Worm (Caenorhabditis elegans) whole organism, L1 larva: Measurements from ENCODE around the gene arrd-24.
A peak's percentile ranks its signal among the peaks of the same experiment; 100 is the strongest.

ENCODE experiments used
- C04F5.9 ChIP-seq: sonication (generic microtip); optimal IDR thresholded peaks from 2 replicates; lab custom pipeline; 2016; ENCODE audit warnings: missing genetic modification characterization, missing compliant biosample characterization
- F16B12.6 ChIP-seq: fragments of 150-350 bp; optimal IDR thresholded peaks from 2 replicates; lab custom pipeline; 2014; ENCODE audit warnings: missing biosample characterization, missing genetic modification characterization
- Y116A8C.19 ChIP-seq: sonication (generic microtip); optimal IDR thresholded peaks from 2 replicates; lab custom pipeline; 2016; ENCODE audit warnings: missing compliant biosample characterization, missing genetic modification characterization, borderline replicate concordance
- alr-1 ChIP-seq: fragments of 200-800 bp; sonication (Bioruptor generic); optimal IDR thresholded peaks from 2 replicates; lab custom pipeline; 2018; ENCODE audit warnings: borderline replicate concordance, mild to moderate bottlenecking, missing genetic modification characterization, missing compliant biosample characterization
- aly-2 ChIP-seq: fragments of 150-350 bp; optimal IDR thresholded peaks from 2 replicates; lab custom pipeline; 2014; ENCODE audit warnings: missing biosample characterization, missing genetic modification characterization
- blmp-1 ChIP-seq: fragments of 150-350 bp; optimal IDR thresholded peaks from 2 replicates; lab custom pipeline; 2014; ENCODE audit warnings: missing biosample characterization, missing genetic modification characterization
- ceh-8 ChIP-seq: fragments of 200-800 bp; sonication (Bioruptor generic); optimal IDR thresholded peaks from 2 replicates; lab custom pipeline; 2018; ENCODE audit warnings: mild to moderate bottlenecking, missing genetic modification characterization, moderate library complexity, missing compliant biosample characterization
- ceh-82 ChIP-seq, 3 experiments: fragments of 150-350 bp in 1 of 3; sonication (generic microtip) in 2 of 3; optimal IDR thresholded peaks; 2 replicates each; lab custom pipeline; 2014 to 2017; ENCODE audit warnings: missing biosample characterization in 3 of 3, missing genetic modification characterization in 3 of 3
- ceh-90 ChIP-seq: sonication (generic microtip); optimal IDR thresholded peaks from 2 replicates; lab custom pipeline; 2016; ENCODE audit warnings: missing genetic modification characterization, missing compliant biosample characterization
- ces-1 ChIP-seq: fragments of 150-350 bp; optimal IDR thresholded peaks from 2 replicates; lab custom pipeline; 2014; ENCODE audit warnings: missing biosample characterization, missing genetic modification reagents, missing genetic modification characterization
- dpl-1 ChIP-seq, 3 experiments: fragments of 150-350 bp in 2 of 3; sonication (generic microtip) in 1 of 3; optimal IDR thresholded peaks; 2 replicates each; lab custom pipeline; 2014 to 2017; ENCODE audit warnings: missing biosample characterization in 3 of 3, missing genetic modification characterization in 3 of 3, missing genetic modification reagents in 3 of 3
- dsc-1 ChIP-seq: sonication (generic microtip); optimal IDR thresholded peaks from 2 replicates; lab custom pipeline; 2016; ENCODE audit warnings: mild to moderate bottlenecking, missing genetic modification characterization, missing compliant biosample characterization
- efl-1 ChIP-seq, 4 experiments: fragments of 150-350 bp; optimal IDR thresholded peaks in 3 of 4; peaks in 1 of 4; 1 replicate in 1 of 4; 2 replicates in 3 of 4; lab custom pipeline; 2014; ENCODE audit warnings: missing biosample characterization in 2 of 4, missing genetic modification characterization in 2 of 4, missing genetic modification reagents in 2 of 4
- efl-3 ChIP-seq: fragments of 200-800 bp; sonication (Bioruptor generic); optimal IDR thresholded peaks from 2 replicates; lab custom pipeline; 2018; ENCODE audit warnings: mild to moderate bottlenecking, missing genetic modification characterization, missing compliant biosample characterization
- egl-13 ChIP-seq: sonication (generic microtip); optimal IDR thresholded peaks from 2 replicates; lab custom pipeline; 2016; ENCODE audit warnings: missing genotype, missing genetic modification reagents, missing genetic modification characterization, missing compliant biosample characterization
- elt-3 ChIP-seq, 6 experiments: fragments of 150-350 bp in 1 of 6; sonication (generic microtip); optimal IDR thresholded peaks; 2 replicates each; lab custom pipeline; 2017 to 2018; ENCODE audit warnings: missing biosample characterization in 6 of 6, missing genetic modification characterization in 6 of 6, inconsistent platforms in 1 of 6
- fkh-8 ChIP-seq: sonication (generic microtip); optimal IDR thresholded peaks from 2 replicates; lab custom pipeline; 2016; ENCODE audit warnings: mild to moderate bottlenecking, missing genetic modification characterization, missing compliant biosample characterization
- fos-1 ChIP-seq: fragments of 150-350 bp; optimal IDR thresholded peaks from 2 replicates; lab custom pipeline; 2014; ENCODE audit warnings: missing biosample characterization, missing genetic modification characterization
- grh-1 ChIP-seq: fragments of 200-800 bp; sonication (Bioruptor generic); IDR thresholded peaks from 2 replicates; pipeline ENCODE4 v1.3.6; 2022; ENCODE audit warnings: missing genetic modification reagents, missing genetic modification characterization, missing compliant biosample characterization
- hlh-17 ChIP-seq: fragments of 200-800 bp; sonication (Bioruptor generic); optimal IDR thresholded peaks from 2 replicates; lab custom pipeline; 2018; ENCODE audit warnings: missing genetic modification characterization, mild to moderate bottlenecking, missing compliant biosample characterization, moderate library complexity, borderline replicate concordance
- hpl-2 ChIP-seq: fragments of 150-350 bp; optimal IDR thresholded peaks from 2 replicates; lab custom pipeline; 2014; ENCODE audit warnings: missing biosample characterization, missing genetic modification reagents, missing genetic modification characterization
- irx-1 ChIP-seq: sonication (generic microtip); optimal IDR thresholded peaks from 2 replicates; lab custom pipeline; 2016; ENCODE audit warnings: missing genetic modification characterization, missing compliant biosample characterization
- lin-14 ChIP-seq: fragments of 200-800 bp; sonication (Bioruptor generic); optimal IDR thresholded peaks from 2 replicates; lab custom pipeline; 2018; ENCODE audit warnings: mild to moderate bottlenecking, missing genetic modification characterization, moderate library complexity, missing compliant biosample characterization
- lsy-2 ChIP-seq, 2 experiments: fragments of 150-350 bp; optimal IDR thresholded peaks; 2 replicates each; lab custom pipeline; 2014; ENCODE audit warnings: missing biosample characterization in 2 of 2, missing genetic modification characterization in 2 of 2
- mdl-1 ChIP-seq, 2 experiments: fragments of 150-350 bp; optimal IDR thresholded peaks; 2 replicates each; lab custom pipeline; 2014 to 2017; ENCODE audit warnings: missing biosample characterization in 2 of 2, missing genetic modification characterization in 2 of 2, inconsistent platforms in 1 of 2
- mef-2 ChIP-seq: fragments of 150-350 bp; optimal IDR thresholded peaks from 2 replicates; lab custom pipeline; 2014; ENCODE audit warnings: missing biosample characterization, missing genetic modification characterization
- mep-1 ChIP-seq: fragments of 150-350 bp; optimal IDR thresholded peaks from 2 replicates; lab custom pipeline; 2014; ENCODE audit warnings: missing biosample characterization, missing genetic modification characterization
- nhr-11 ChIP-seq: fragments of 150-350 bp; optimal IDR thresholded peaks from 2 replicates; lab custom pipeline; 2014; ENCODE audit warnings: missing biosample characterization, missing genetic modification characterization
- nhr-12 ChIP-seq: sonication (generic microtip); optimal IDR thresholded peaks from 2 replicates; lab custom pipeline; 2017; ENCODE audit warnings: missing biosample characterization, missing genetic modification characterization
- nhr-19 ChIP-seq: fragments of 200-800 bp; sonication (Bioruptor generic); conservative IDR thresholded peaks from 2 replicates; pipeline ENCODE4 v1.3.6; 2022; ENCODE audit warnings: missing genetic modification characterization, missing compliant biosample characterization
- nhr-47 ChIP-seq: sonication (generic microtip); optimal IDR thresholded peaks from 2 replicates; lab custom pipeline; 2016; ENCODE audit warnings: mild to moderate bottlenecking, missing genetic modification characterization, moderate library complexity, missing compliant biosample characterization
- nhr-71 ChIP-seq: sonication (generic microtip); optimal IDR thresholded peaks from 2 replicates; lab custom pipeline; 2016; ENCODE audit warnings: mild to moderate bottlenecking, missing genetic modification characterization, moderate library complexity, missing compliant biosample characterization
- nhr-76 ChIP-seq: sonication (generic microtip); optimal IDR thresholded peaks from 2 replicates; lab custom pipeline; 2017; ENCODE audit warnings: missing biosample characterization, missing genetic modification characterization
- nhr-77 ChIP-seq: fragments of 150-350 bp; optimal IDR thresholded peaks from 2 replicates; lab custom pipeline; 2014; ENCODE audit warnings: missing biosample characterization, missing genetic modification characterization
- nhr-85 ChIP-seq: sonication (generic microtip); peaks from one replicate; lab custom pipeline; 2016; ENCODE audit warnings: missing genetic modification characterization, inconsistent platforms, missing compliant biosample characterization
- pag-3 ChIP-seq: sonication (generic microtip); optimal IDR thresholded peaks from 2 replicates; lab custom pipeline; 2017; ENCODE audit warnings: missing genetic modification characterization, mild to moderate bottlenecking, missing compliant biosample characterization, antibody characterized with exemption, borderline replicate concordance; ENCODE audit not compliant: insufficient read depth
- pax-3 ChIP-seq: fragments of 200-800 bp; sonication (Bioruptor generic); optimal IDR thresholded peaks from 2 replicates; lab custom pipeline; 2018; ENCODE audit warnings: mild to moderate bottlenecking, missing genetic modification characterization, moderate library complexity, missing compliant biosample characterization
- rnt-1 ChIP-seq: sonication (generic microtip); optimal IDR thresholded peaks from 2 replicates; lab custom pipeline; 2016; ENCODE audit warnings: mild to moderate bottlenecking, missing genetic modification characterization, moderate library complexity, missing compliant biosample characterization
- skn-1 ChIP-seq: fragments of 150-350 bp; optimal IDR thresholded peaks from 2 replicates; lab custom pipeline; 2014; ENCODE audit warnings: missing biosample characterization, missing genetic modification characterization
- snpc-4 ChIP-seq: fragments of 150-350 bp; optimal IDR thresholded peaks from 2 replicates; lab custom pipeline; 2014; ENCODE audit warnings: missing biosample characterization, missing genetic modification characterization
- sox-4 ChIP-seq: sonication (generic microtip); optimal IDR thresholded peaks from 2 replicates; lab custom pipeline; 2016; ENCODE audit warnings: missing genetic modification characterization, missing compliant biosample characterization
- swsn-7 ChIP-seq: sonication (generic microtip); optimal IDR thresholded peaks from 2 replicates; lab custom pipeline; 2016; ENCODE audit warnings: missing genetic modification characterization, missing compliant biosample characterization
- unc-62 ChIP-seq: fragments of 150-350 bp; optimal IDR thresholded peaks from 2 replicates; lab custom pipeline; 2014; ENCODE audit warnings: missing biosample characterization, missing genetic modification reagents, missing genetic modification characterization
- unc-86 ChIP-seq: sonication (generic microtip); optimal IDR thresholded peaks from 2 replicates; lab custom pipeline; 2016; ENCODE audit warnings: missing genetic modification characterization, missing compliant biosample characterization
- unc-98 ChIP-seq: fragments of 200-800 bp; sonication (Bioruptor generic); IDR thresholded peaks from 2 replicates; pipeline ENCODE4 v1.3.6; 2022; ENCODE audit warnings: missing genetic modification characterization, missing compliant biosample characterization
- xbp-1 ChIP-seq: sonication (generic microtip); optimal IDR thresholded peaks from 2 replicates; lab custom pipeline; 2016; ENCODE audit warnings: missing genetic modification characterization, missing compliant biosample characterization
- zag-1 ChIP-seq: fragments of 150-350 bp; optimal IDR thresholded peaks from 2 replicates; lab custom pipeline; 2014; ENCODE audit warnings: missing biosample characterization, missing genetic modification characterization
- zip-4 ChIP-seq: fragments of 200-800 bp; sonication (Bioruptor generic); optimal IDR thresholded peaks from 2 replicates; lab custom pipeline; 2018; ENCODE audit warnings: mild to moderate bottlenecking, missing genetic modification characterization, moderate library complexity, missing compliant biosample characterization
- ztf-11 ChIP-seq, 2 experiments: sonication (generic microtip); optimal IDR thresholded peaks; 2 replicates each; lab custom pipeline; 2016 to 2017; ENCODE audit warnings: missing genetic modification characterization in 2 of 2, missing biosample characterization in 1 of 2, missing compliant biosample characterization in 1 of 2
- ztf-4 ChIP-seq: fragments of 150-350 bp; optimal IDR thresholded peaks from 2 replicates; lab custom pipeline; 2014; ENCODE audit warnings: missing biosample characterization, missing genetic modification characterization

Gene arrd-24

DNA sequence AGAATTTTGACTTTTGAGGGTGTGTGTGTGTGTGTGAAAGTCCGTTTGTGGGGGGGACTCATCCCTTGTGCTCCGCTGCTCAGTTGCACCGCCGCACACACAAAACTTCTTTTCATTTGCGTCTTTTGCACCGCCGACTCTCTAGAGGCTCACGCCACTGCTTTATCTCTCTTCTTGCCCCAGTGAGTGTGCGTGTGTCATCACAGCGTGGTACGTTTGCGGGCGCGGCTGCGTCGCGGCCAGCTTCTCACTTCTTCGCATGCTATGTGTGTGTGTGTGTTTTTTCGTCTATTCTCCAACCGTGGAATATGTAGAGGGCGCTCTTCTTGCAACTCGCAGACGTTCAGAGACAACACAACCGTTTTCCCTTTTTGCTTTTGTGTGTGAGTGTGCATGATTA, 34.8 kb downstream of the arrd-24 start (continued):
- TF ChIP-seq alr-1 (tag; lab: Kevin White, UChicago) (no peak), nhr-11 (tag; lab: Kevin White, UChicago) (no peak), unc-98 (GFP tag; lab: Robert Waterston, UW) (no peak), Y116A8C.19 (tag; lab: Kevin White, UChicago) (no peak), nhr-85 (tag; lab: Kevin White, UChicago) (no peak), sox-4 (tag; lab: Kevin White, UChicago) (no peak), unc-86 (peak; percentile 27), nhr-76 (tag; lab: Kevin White, UChicago) (no peak), unc-62 (GFP tag; lab: Kevin White, UChicago) (no peak), zag-1 (tag; lab: Kevin White, UChicago) (no peak), fkh-8 (tag; lab: Kevin White, UChicago) (peak; percentile 82), efl-1 (optimal IDR thresholded peaks at IDR 0.05; lab: Kevin White, UChicago) (peak in 1 of 2 experiments; percentile 3), efl-1 (GFP tag; optimal IDR thresholded peaks at IDR 0.05 in 1 of 2; lab: Kevin White, UChicago) (no peak), dpl-1 (GFP tag; optimal IDR thresholded peaks at IDR 0.05; lab: Kevin White, UChicago) (peak in 1 of 3 experiments; percentile 26), ces-1 (GFP tag; lab: Kevin White, UChicago) (no peak), ceh-90 (no peak), blmp-1 (tag; lab: Kevin White, UChicago) (no peak), egl-13 (no peak), C04F5.9 (no peak), pag-3 (tag; lab: Kevin White, UChicago) (no peak), hpl-2 (GFP tag; lab: Kevin White, UChicago) (no peak), nhr-19 (GFP tag; lab: Robert Waterston, UW) (peak; percentile 46), aly-2 (tag; lab: Kevin White, UChicago) (no peak), ztf-4 (tag; lab: Kevin White, UChicago) (no peak), ztf-11 (tag; optimal IDR thresholded peaks at IDR 0.05; lab: Kevin White, UChicago) (no peak), skn-1 (tag; lab: Kevin White, UChicago) (peak; percentile 38), ceh-8 (peak; percentile 67), rnt-1 (peak; percentile 57), snpc-4 (tag; lab: Kevin White, UChicago) (peak; percentile 81), ceh-82 (tag; optimal IDR thresholded peaks at IDR 0.05; lab: Kevin White, UChicago) (peak; percentile 40 to 87 (median 66)), mdl-1 (tag; optimal IDR thresholded peaks at IDR 0.05; lab: Kevin White, UChicago) (peak in 1 of 2 experiments; percentile 47), efl-3 (GFP tag; lab: Kevin White, UChicago) (no peak), fos-1 (tag; lab: Kevin White, UChicago) (no peak), pax-3 (tag; lab: Kevin White, UChicago) (no peak), lsy-2 (tag; optimal IDR thresholded peaks at IDR 0.05; lab: Kevin White, UChicago) (peak in 1 of 2 experiments; percentile 56), irx-1 (tag; lab: Kevin White, UChicago) (no peak), lin-14 (GFP tag; lab: Kevin White, UChicago) (peak; percentile 87), dsc-1 (peak; percentile 54), xbp-1 (tag; lab: Kevin White, UChicago) (peak; percentile 26), elt-3 (tag; optimal IDR thresholded peaks at IDR 0.05; lab: Kevin White, UChicago) (no peak), zip-4 (GFP tag; lab: Kevin White, UChicago) (no peak), mef-2 (tag; lab: Kevin White, UChicago) (no peak), grh-1 (GFP tag; lab: Robert Waterston, UW) (no peak), nhr-12 (tag; lab: Kevin White, UChicago) (no peak), swsn-7 (tag; lab: Kevin White, UChicago) (peak; percentile 54), nhr-77 (tag; lab: Kevin White, UChicago) (no peak), F16B12.6 (no peak), nhr-71 (tag; lab: Kevin White, UChicago) (peak; percentile 73), nhr-47 (tag; lab: Kevin White, UChicago) (peak; percentile 58), hlh-17 (GFP tag; lab: Kevin White, UChicago) (no peak), mep-1 (tag; lab: Kevin White, UChicago) (peak; percentile 19)
- TF ChIP-seq, all 84 proteins: peak for 27
